Worm (Caenorhabditis elegans): Measurements from ENCODE around the gene Y62E10A.13.
A peak's percentile ranks its signal among the peaks of the same experiment; 100 is the strongest.
"Not testable (repeated sequence)": the region's sequence is repeated elsewhere in the genome, so short reads cannot be mapped to it uniquely, and the experiment has no call there.

The Y62E10A.13 gene

ce11 chrIV:13398728-13399127, at the start of gene Y62E10A.13:
Y62E10A.13 (minus strand) TSS chrIV:13399053.
- TF ChIP-seq nhr-129 (tag; optimal IDR thresholded peaks at IDR 0.05) (peak; percentile 40), dmd-4 (tag; optimal IDR thresholded peaks at IDR 0.05) (no peak)

- no peak for TF ChIP-seq nhr-23 (tag; optimal IDR thresholded peaks at IDR 0.05)
- TF ChIP-seq snpc-4 (tag; optimal IDR thresholded peaks at IDR 0.05): no peak
- no peak for TF ChIP-seq unc-62 (GFP tag; optimal IDR thresholded peaks at IDR 0.05)
- no peak for TF ChIP-seq R02D3.7 (tag; optimal IDR thresholded peaks at IDR 0.05)
- TF ChIP-seq blmp-1 (tag; optimal IDR thresholded peaks at IDR 0.05; ENCODE audit: insufficient read depth): no peak
Observed at ce11 chrIV:13445275-13445674, 46.4 kb upstream of the Y62E10A.13 start, which contains the start of gene mam-3. mam-3 (minus strand) TSS chrIV:13445375.

- not testable (repeated sequence) for TF ChIP-seq sem-4 (tag; optimal IDR thresholded peaks at IDR 0.05); nhr-25 (tag; optimal IDR thresholded peaks at IDR 0.05); lin-13 (GFP tag; optimal IDR thresholded peaks at IDR 0.05)
Observed at ce11 chrIV:13433904-13434303, 35.1 kb upstream of the Y62E10A.13 start, which contains the start of gene K09B11.5. K09B11.5 (minus strand) TSS chrIV:13434004.

- TF ChIP-seq snpc-4 (tag; optimal IDR thresholded peaks at IDR 0.05) (peak; percentile 84), lin-13 (GFP tag; optimal IDR thresholded peaks at IDR 0.05) (peak; percentile 39), unc-55 (GFP tag; optimal IDR thresholded peaks at IDR 0.05) (peak; percentile 28)
Observed at ce11 chrIV:13430137-13430536, 31.3 kb upstream of the Y62E10A.13 start.

- TF ChIP-seq ztf-11 (tag; optimal IDR thresholded peaks at IDR 0.05) (no peak), ztf-4 (tag; optimal IDR thresholded peaks at IDR 0.05) (no peak), ama-1 (optimal IDR thresholded peaks at IDR 0.05) (no peak), ceh-82 (tag; optimal IDR thresholded peaks at IDR 0.05) (no peak), sma-9 (GFP tag; optimal IDR thresholded peaks at IDR 0.05) (no peak), sma-9 (tag; optimal IDR thresholded peaks at IDR 0.05) (no peak), mdl-1 (tag; optimal IDR thresholded peaks at IDR 0.05) (no peak), ZK546.5 (tag; optimal IDR thresholded peaks at IDR 0.05) (no peak), lin-11 (tag; optimal IDR thresholded peaks at IDR 0.05) (no peak), blmp-1 (tag; optimal IDR thresholded peaks at IDR 0.05; ENCODE audit: insufficient read depth) (no peak), nhr-12 (tag; optimal IDR thresholded peaks at IDR 0.05) (no peak), crh-2 (tag; optimal IDR thresholded peaks at IDR 0.05) (no peak), zag-1 (tag; optimal IDR thresholded peaks at IDR 0.05) (no peak), elt-1 (tag; optimal IDR thresholded peaks at IDR 0.05) (no peak), nhr-23 (tag; optimal IDR thresholded peaks at IDR 0.05) (no peak), nhr-21 (tag; optimal IDR thresholded peaks at IDR 0.05) (no peak), alr-1 (tag; optimal IDR thresholded peaks at IDR 0.05) (no peak), fos-1 (tag; optimal IDR thresholded peaks at IDR 0.05) (no peak), nhr-10 (tag; optimal IDR thresholded peaks at IDR 0.05) (no peak)
Observed at ce11 chrIV:13429240-13429639, 30.4 kb upstream of the Y62E10A.13 start, which contains the start of gene K09B11.4. K09B11.4 (plus strand) TSS chrIV:13429540.

- no peak for TF ChIP-seq sma-3 (GFP tag; optimal IDR thresholded peaks at IDR 0.05)
- TF ChIP-seq crh-2 (tag; optimal IDR thresholded peaks at IDR 0.05): no peak
- no peak for TF ChIP-seq nhr-21 (tag; optimal IDR thresholded peaks at IDR 0.05)
- no peak for TF ChIP-seq elt-3 (tag; optimal IDR thresholded peaks at IDR 0.05)
- no peak for TF ChIP-seq R02D3.7 (tag; optimal IDR thresholded peaks at IDR 0.05)
- TF ChIP-seq mab-5 (tag; optimal IDR thresholded peaks at IDR 0.05): no peak
- no peak for TF ChIP-seq nhr-6 (tag; optimal IDR thresholded peaks at IDR 0.05)
- no peak for TF ChIP-seq zag-1 (tag; optimal IDR thresholded peaks at IDR 0.05)
- TF ChIP-seq ceh-16 (tag; optimal IDR thresholded peaks at IDR 0.05): no peak
- no peak for TF ChIP-seq nhr-11 (tag; optimal IDR thresholded peaks at IDR 0.05)
- TF ChIP-seq blmp-1 (tag; optimal IDR thresholded peaks at IDR 0.05; ENCODE audit: insufficient read depth): no peak
- no peak for TF ChIP-seq snpc-4 (tag; optimal IDR thresholded peaks at IDR 0.05)
- no peak for TF ChIP-seq elt-1 (tag; optimal IDR thresholded peaks at IDR 0.05)
- TF ChIP-seq mdl-1 (tag; optimal IDR thresholded peaks at IDR 0.05): no peak
- TF ChIP-seq ceh-82 (tag; optimal IDR thresholded peaks at IDR 0.05): no peak
- no peak for TF ChIP-seq nhr-12 (tag; optimal IDR thresholded peaks at IDR 0.05)
- TF ChIP-seq C34F6.9 (tag; optimal IDR thresholded peaks at IDR 0.05): no peak
- no peak for TF ChIP-seq aly-2 (tag; optimal IDR thresholded peaks at IDR 0.05)
Observed at ce11 chrIV:13422200-13422599, 23.3 kb upstream of the Y62E10A.13 start, which contains the start of gene nol-9. nol-9 (plus strand) TSS chrIV:13422500.

Measured in whole organism, L2 larva.